Worm (Caenorhabditis elegans): ENCODE results near the gene K08B12.1.

ce11 chrV:6276205-6276604 is 17.0 kb downstream of the K08B12.1 start, which contains the start of gene F31F7.1:
- TF ChIP-seq him-1 (tag; optimal IDR thresholded peaks at IDR 0.05) (no peak), W03F9.2 (tag; optimal IDR thresholded peaks at IDR 0.05) (no peak)

Measured in whole organism, L4/young adult.